Worm (Caenorhabditis elegans) whole organism, L4 larva: ENCODE results near the gene Y49F6B.19.
A peak's percentile ranks its signal among the peaks of the same experiment; 100 is the strongest.
"Not testable (repeated sequence)": the region's sequence is repeated elsewhere in the genome, so short reads cannot be mapped to it uniquely, and the experiment has no call there.

Source experiments
- D1046.2 ChIP-seq: fragments of 200-800 bp; sonication (Bioruptor generic); IDR thresholded peaks from 2 replicates; pipeline ENCODE4 v1.3.6; 2022; ENCODE audit warnings: missing genetic modification characterization, missing compliant biosample characterization
- F37D6.2 ChIP-seq: sonication (generic microtip); optimal IDR thresholded peaks from 2 replicates; lab custom pipeline; 2016; ENCODE audit warnings: mild to moderate bottlenecking, missing genetic modification characterization, missing compliant biosample characterization
- T26A8.4 ChIP-seq: fragments of 200-800 bp; sonication (Bioruptor generic); IDR thresholded peaks from 2 replicates; pipeline ENCODE4 v1.3.6; 2022; ENCODE audit warnings: missing genetic modification characterization, missing compliant biosample characterization
- Y75B8A.6 ChIP-seq: fragments of 200-800 bp; sonication (Bioruptor generic); IDR thresholded peaks from 2 replicates; pipeline ENCODE4 v1.3.6; 2022; ENCODE audit warnings: missing genetic modification reagents, missing genetic modification characterization, missing compliant biosample characterization
- aha-1 ChIP-seq: fragments of 150-350 bp; peaks from one replicate; lab custom pipeline; 2014; ENCODE audit warnings: missing biosample characterization, missing genetic modification characterization
- attf-4 ChIP-seq: sonication (generic microtip); optimal IDR thresholded peaks from 3 replicates; lab custom pipeline; 2017; ENCODE audit warnings: missing biosample characterization, missing genetic modification characterization
- ceh-20 ChIP-seq: fragments of 200-800 bp; sonication (Bioruptor generic); IDR thresholded peaks from 2 replicates; pipeline ENCODE4 v1.3.6; 2022; ENCODE audit warnings: missing genetic modification reagents, missing genetic modification characterization, missing compliant biosample characterization
- ctbp-1 ChIP-seq: fragments of 200-800 bp; sonication (Bioruptor generic); IDR thresholded peaks from 2 replicates; pipeline ENCODE4 v1.3.6; 2022; ENCODE audit warnings: missing genetic modification reagents, missing genetic modification characterization, missing compliant biosample characterization
- daf-19 ChIP-seq: fragments of 200-800 bp; sonication (Bioruptor generic); conservative IDR thresholded peaks from 2 replicates; pipeline ENCODE4 v1.3.6; 2022; ENCODE audit warnings: missing genetic modification characterization, missing compliant biosample characterization
- dmd-6 ChIP-seq: fragments of 200-800 bp; sonication (Bioruptor generic); IDR thresholded peaks from 2 replicates; pipeline ENCODE4 v1.3.6; 2022; ENCODE audit warnings: missing genetic modification reagents, missing genetic modification characterization, missing compliant biosample characterization
- dmd-9 ChIP-seq: fragments of 200-800 bp; sonication (Bioruptor generic); IDR thresholded peaks from 2 replicates; pipeline ENCODE4 v1.3.6; 2022; ENCODE audit warnings: missing genetic modification reagents, missing genetic modification characterization, missing compliant biosample characterization
- dpl-1 ChIP-seq: fragments of 150-350 bp; optimal IDR thresholded peaks from 2 replicates; lab custom pipeline; 2014; ENCODE audit warnings: missing biosample characterization, missing genetic modification reagents, missing genetic modification characterization
- duxl-1 ChIP-seq: sonication (generic microtip); optimal IDR thresholded peaks from 2 replicates; lab custom pipeline; 2016; ENCODE audit warnings: mild to moderate bottlenecking, missing genetic modification characterization, moderate library complexity, missing compliant biosample characterization; ENCODE audit not compliant: poor library complexity
- dve-1 ChIP-seq: sonication (generic microtip); optimal IDR thresholded peaks from 2 replicates; lab custom pipeline; 2017; ENCODE audit warnings: antibody characterized with exemption, mild to moderate bottlenecking, missing genetic modification characterization, missing compliant biosample characterization; ENCODE audit not compliant: insufficient read depth
- egl-43 ChIP-seq: fragments of 200-800 bp; sonication (Bioruptor generic); IDR thresholded peaks from 2 replicates; pipeline ENCODE4 v1.3.6; 2022; ENCODE audit warnings: missing genetic modification reagents, missing genetic modification characterization, missing compliant biosample characterization
- hif-1 ChIP-seq, 2 experiments: sonication (generic microtip); optimal IDR thresholded peaks; 2 replicates each; lab custom pipeline; 2016 to 2017; ENCODE audit warnings: missing compliant biosample characterization in 2 of 2, missing genetic modification characterization in 2 of 2, missing genetic modification reagents in 2 of 2, missing genotype in 2 of 2, mild to moderate bottlenecking in 1 of 2
- hlh-11 ChIP-seq: fragments of 200-800 bp; sonication (Bioruptor generic); optimal IDR thresholded peaks from 2 replicates; lab custom pipeline; 2018; ENCODE audit warnings: mild to moderate bottlenecking, missing genetic modification characterization, missing compliant biosample characterization
- hlh-30 ChIP-seq: sonication (generic microtip); optimal IDR thresholded peaks from 2 replicates; lab custom pipeline; 2017; ENCODE audit warnings: antibody characterized with exemption, mild to moderate bottlenecking, missing genetic modification characterization, missing compliant biosample characterization; ENCODE audit not compliant: insufficient read depth
- hmg-1.1 ChIP-seq: fragments of 200-800 bp; sonication (Bioruptor generic); IDR thresholded peaks from 2 replicates; pipeline ENCODE4 v1.3.6; 2022; ENCODE audit warnings: missing genetic modification reagents, missing genetic modification characterization, missing compliant biosample characterization
- lin-29 ChIP-seq: fragments of 200-800 bp; sonication (Bioruptor generic); IDR thresholded peaks from 2 replicates; pipeline ENCODE4 v1.3.6; 2022; ENCODE audit warnings: missing genetic modification reagents, missing genetic modification characterization, missing compliant biosample characterization
- lin-38 ChIP-seq: fragments of 200-800 bp; sonication (Bioruptor generic); IDR thresholded peaks from 2 replicates; pipeline ENCODE4 v1.3.6; 2022; ENCODE audit warnings: missing genetic modification reagents, missing genetic modification characterization, missing compliant biosample characterization
- lsy-2 ChIP-seq, 2 experiments: fragments of 150-350 bp in 1 of 2; sonication (generic microtip) in 1 of 2; optimal IDR thresholded peaks; 2 replicates each; lab custom pipeline; 2014 to 2017; ENCODE audit warnings: missing biosample characterization in 2 of 2, missing genetic modification characterization in 2 of 2
- madf-5 ChIP-seq, 2 experiments: fragments of 200-800 bp; sonication (Bioruptor generic); IDR thresholded peaks; 2 replicates each; pipeline ENCODE4 v1.3.6; 2022; ENCODE audit warnings: missing compliant biosample characterization in 2 of 2, missing genetic modification characterization in 2 of 2
- madf-9 ChIP-seq: fragments of 200-800 bp; sonication (Bioruptor generic); conservative IDR thresholded peaks from 2 replicates; pipeline ENCODE4 v1.3.6; 2022; ENCODE audit warnings: missing genetic modification reagents, missing genetic modification characterization, missing compliant biosample characterization
- mep-1 ChIP-seq: fragments of 150-350 bp; sonication (generic microtip); optimal IDR thresholded peaks from 3 replicates; lab custom pipeline; 2014; ENCODE audit warnings: missing biosample characterization, missing genetic modification characterization
- mes-2 ChIP-seq: sonication (generic microtip); optimal IDR thresholded peaks from 2 replicates; lab custom pipeline; 2016; ENCODE audit warnings: missing genotype, mild to moderate bottlenecking, missing genetic modification characterization, missing compliant biosample characterization; ENCODE audit not compliant: poor library complexity, severe bottlenecking
- nhr-10 ChIP-seq: fragments of 150-350 bp; optimal IDR thresholded peaks from 2 replicates; lab custom pipeline; 2014; ENCODE audit warnings: missing biosample characterization, missing genetic modification characterization
- nhr-102 ChIP-seq: sonication (generic microtip); optimal IDR thresholded peaks from 2 replicates; lab custom pipeline; 2016; ENCODE audit warnings: mild to moderate bottlenecking, missing genetic modification characterization, moderate library complexity, missing compliant biosample characterization
- nhr-11 ChIP-seq: fragments of 150-350 bp; optimal IDR thresholded peaks from 2 replicates; lab custom pipeline; 2014; ENCODE audit warnings: missing biosample characterization, missing genetic modification characterization
- nhr-28 ChIP-seq: fragments of 150-350 bp; optimal IDR thresholded peaks from 2 replicates; lab custom pipeline; 2014; ENCODE audit warnings: missing biosample characterization, missing genetic modification characterization
- nhr-42 ChIP-seq: fragments of 200-800 bp; sonication (Bioruptor generic); IDR thresholded peaks from 2 replicates; pipeline ENCODE4 v1.3.6; 2022; ENCODE audit warnings: missing genetic modification characterization, missing compliant biosample characterization
- pha-4 ChIP-seq, 2 experiments: fragments of 150-350 bp in 1 of 2; fragments of 200-800 bp in 1 of 2; sonication (Bioruptor generic) in 1 of 2; IDR thresholded peaks in 1 of 2; optimal IDR thresholded peaks in 1 of 2; 2 replicates each; pipeline versions ENCODE4 v1.3.6 to Lab custom; 2014 to 2022; ENCODE audit warnings: missing genetic modification characterization in 2 of 2, missing genetic modification reagents in 2 of 2, missing biosample characterization in 1 of 2, missing compliant biosample characterization in 1 of 2
- rbr-2 ChIP-seq: sonication (generic microtip); optimal IDR thresholded peaks from 2 replicates; lab custom pipeline; 2016; ENCODE audit warnings: missing genotype, missing genetic modification characterization, missing compliant biosample characterization
- saeg-2 ChIP-seq: fragments of 200-800 bp; sonication (Bioruptor generic); IDR thresholded peaks from 2 replicates; pipeline ENCODE4 v1.3.6; 2022; ENCODE audit warnings: missing genetic modification reagents, missing genetic modification characterization, missing compliant biosample characterization
- set-16 ChIP-seq: fragments of 200-800 bp; sonication (Bioruptor generic); IDR thresholded peaks from 2 replicates; pipeline ENCODE4 v1.3.6; 2022; ENCODE audit warnings: missing genetic modification reagents, missing genetic modification characterization, missing compliant biosample characterization
- spr-1 ChIP-seq: sonication (generic microtip); optimal IDR thresholded peaks from 2 replicates; lab custom pipeline; 2016; ENCODE audit warnings: mild to moderate bottlenecking, missing genetic modification characterization, missing compliant biosample characterization
- spr-3 ChIP-seq: fragments of 200-800 bp; sonication (Bioruptor generic); optimal IDR thresholded peaks from 2 replicates; lab custom pipeline; 2018; ENCODE audit warnings: mild to moderate bottlenecking, missing genetic modification characterization, missing compliant biosample characterization
- vab-7 ChIP-seq: fragments of 200-800 bp; sonication (Bioruptor generic); IDR thresholded peaks from 2 replicates; pipeline ENCODE4 v1.3.6; 2022; ENCODE audit warnings: missing genetic modification reagents, missing genetic modification characterization, missing compliant biosample characterization
- zfp-2 ChIP-seq: sonication (generic microtip); optimal IDR thresholded peaks from 2 replicates; lab custom pipeline; 2016; ENCODE audit warnings: mild to moderate bottlenecking, missing genetic modification characterization, missing compliant biosample characterization
- zfp-3 ChIP-seq: fragments of 200-800 bp; sonication (Bioruptor generic); conservative IDR thresholded peaks from 2 replicates; pipeline ENCODE4 v1.3.6; 2022; ENCODE audit warnings: missing genetic modification reagents, missing genetic modification characterization, missing compliant biosample characterization

The Y49F6B.19 gene

ce11 chrII:3524097-3524496 is 12.0 kb upstream of the Y49F6B.19 start, which contains the start of gene col-72:
col-72 (minus strand) TSS chrII:3524197.
- no peak for TF ChIP-seq nhr-10 (tag; lab: Kevin White, UChicago)
- no peak for TF ChIP-seq spr-1 (tag; lab: Kevin White, UChicago)
- TF ChIP-seq set-16 (GFP tag; lab: Robert Waterston, UW) = no peak
- TF ChIP-seq attf-4 (tag; lab: Kevin White, UChicago) = no peak
- no peak for TF ChIP-seq madf-5 (GFP tag; IDR thresholded peaks at IDR 0.05; lab: Robert Waterston, UW)
- no peak for TF ChIP-seq spr-3

ce11 chrII:3523547-3523946 is 11.4 kb upstream of the Y49F6B.19 start:
- TF ChIP-seq pha-4 (GFP tag; IDR thresholded peaks at IDR 0.05; lab: Robert Waterston, UW) (peak; percentile 75), aha-1 (tag; lab: Kevin White, UChicago) (peak; percentile 81), zfp-3 (peak; percentile 47; the same call in 1 of the 2 replicates), nhr-102 (tag; lab: Kevin White, UChicago) (peak; percentile 11), zfp-2 (tag; lab: Kevin White, UChicago) (peak; percentile 53), saeg-2 (GFP tag; lab: Robert Waterston, UW) (0 out of 2 replicates have a peak, but pooled peaks have one; percentile 33), mes-2 (tag; lab: Kevin White, UChicago) (peak; percentile 66), egl-43 (0 out of 2 replicates have a peak, but pooled peaks have one; percentile 45), duxl-1 (tag; lab: Kevin White, UChicago) (peak; percentile 10), dve-1 (tag; lab: Kevin White, UChicago) (peak; percentile 23), ctbp-1 (GFP tag; lab: Robert Waterston, UW) (peak; percentile 55; the same call in 1 of the 2 replicates), mep-1 (peak; percentile 67), F37D6.2 (peak; percentile 52), hmg-1.1 (peak; percentile 87), Y75B8A.6 (GFP tag; lab: Robert Waterston, UW) (0 out of 2 replicates have a peak, but pooled peaks have one; percentile 40), hlh-30 (tag; lab: Kevin White, UChicago) (peak; percentile 31), daf-19 (GFP tag; lab: Robert Waterston, UW) (0 out of 2 replicates have a peak, but pooled peaks have one; percentile 14), ceh-20 (GFP tag; lab: Robert Waterston, UW) (peak; percentile 72; the same call in 1 of the 2 replicates), hlh-11 (tag; lab: Kevin White, UChicago) (peak; percentile 26), nhr-11 (peak; percentile 57), dmd-9 (GFP tag; lab: Robert Waterston, UW) (0 out of 2 replicates have a peak, but pooled peaks have one; percentile 63), hif-1 (tag; optimal IDR thresholded peaks at IDR 0.05; lab: Kevin White, UChicago) (peak in 1 of 2 experiments; percentile 39), D1046.2 (0 out of 2 replicates have a peak, but pooled peaks have one; percentile 54), dmd-6 (peak; percentile 80), lsy-2 (tag; optimal IDR thresholded peaks at IDR 0.05; lab: Kevin White, UChicago) (peak; percentile 77 to 96), nhr-42 (GFP tag; lab: Robert Waterston, UW) (peak; percentile 79), T26A8.4 (GFP tag; lab: Robert Waterston, UW) (peak; percentile 44; the same call in 1 of the 2 replicates), dpl-1 (GFP tag; lab: Kevin White, UChicago) (peak; percentile 41), lin-29 (GFP tag; lab: Robert Waterston, UW) (peak; percentile 74), lin-38 (peak; percentile 96), madf-9 (GFP tag; lab: Robert Waterston, UW) (peak; percentile 63; the same call in 1 of the 2 replicates), nhr-28 (tag; lab: Kevin White, UChicago) (peak; percentile 49), vab-7 (GFP tag; lab: Robert Waterston, UW) (peak; percentile 70), rbr-2 (tag; lab: Kevin White, UChicago) (peak; percentile 83)
- not testable (repeated sequence) for TF ChIP-seq pha-4 (tag; optimal IDR thresholded peaks at IDR 0.05; lab: Kevin White, UChicago)
- TF ChIP-seq, all 104 proteins: peak for 34; not testable (repeated sequence) for 70
